Worm (Caenorhabditis elegans) whole organism, L3 larva: ENCODE measurements around the gene acdh-6.

Experiments
- ama-1 ChIP-seq: fragments of 150-350 bp; optimal IDR thresholded peaks from 2 replicates; lab custom pipeline; 2018
- egl-27 ChIP-seq: sonication (generic microtip); optimal IDR thresholded peaks from 4 replicates; lab custom pipeline; 2017; ENCODE audit warnings: missing biosample characterization, missing genetic modification reagents, missing genetic modification characterization
- egl-5 ChIP-seq: fragments of 150-350 bp; optimal IDR thresholded peaks from 2 replicates; lab custom pipeline; 2017; ENCODE audit warnings: missing biosample characterization, missing genetic modification reagents, missing genetic modification characterization, inconsistent platforms
- elt-3 ChIP-seq, 3 experiments: fragments of 150-350 bp in 1 of 3; sonication (generic microtip) in 2 of 3; optimal IDR thresholded peaks; 2 replicates in 2 of 3; 4 replicates in 1 of 3; lab custom pipeline; 2014 to 2017; ENCODE audit warnings: missing biosample characterization in 3 of 3, missing genetic modification characterization in 3 of 3
- fkh-10 ChIP-seq: sonication (generic microtip); optimal IDR thresholded peaks from 2 replicates; lab custom pipeline; 2017; ENCODE audit warnings: missing biosample characterization, missing genetic modification reagents, missing genetic modification characterization
- fos-1 ChIP-seq: fragments of 150-350 bp; optimal IDR thresholded peaks from 2 replicates; lab custom pipeline; 2014; ENCODE audit warnings: missing biosample characterization, missing genetic modification characterization
- lin-15B ChIP-seq: fragments of 150-350 bp; optimal IDR thresholded peaks from 2 replicates; lab custom pipeline; 2014; ENCODE audit warnings: missing biosample characterization, missing genetic modification characterization
- nhr-76 ChIP-seq: fragments of 150-350 bp; sonication (generic microtip); optimal IDR thresholded peaks from 5 replicates; lab custom pipeline; 2014; ENCODE audit warnings: missing biosample characterization, missing genetic modification characterization
- zag-1 ChIP-seq: fragments of 150-350 bp; optimal IDR thresholded peaks from 2 replicates; lab custom pipeline; 2014; ENCODE audit warnings: missing biosample characterization, missing genetic modification characterization
- ztf-11 ChIP-seq: fragments of 150-350 bp; optimal IDR thresholded peaks from 2 replicates; lab custom pipeline; 2014; ENCODE audit warnings: missing biosample characterization, missing genetic modification characterization

DNA sequence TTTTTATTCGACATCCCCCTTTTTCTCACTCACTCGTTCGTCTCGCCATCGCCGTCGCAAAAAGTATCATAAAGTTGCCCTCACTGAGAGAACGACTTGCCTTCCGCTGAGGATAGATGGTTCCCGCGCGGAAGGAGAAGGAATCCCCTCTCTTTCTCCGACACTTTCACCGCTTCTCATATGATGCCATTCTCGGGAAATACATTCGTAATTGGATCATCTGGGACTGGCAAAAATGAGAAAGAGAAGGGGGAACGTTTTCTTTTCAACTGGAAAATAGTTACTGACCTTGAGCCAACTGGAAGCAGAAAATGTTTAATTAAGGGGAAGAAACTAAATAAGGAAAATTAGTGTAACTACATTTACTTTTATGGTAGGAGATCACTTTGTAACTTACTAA, 10.9 kb downstream of the acdh-6 start:
- no peak for TF ChIP-seq egl-5 (tag; lab: Kevin White, UChicago)
- no peak for TF ChIP-seq ztf-11 (tag; lab: Kevin White, UChicago)
- TF ChIP-seq lin-15B, result no peak
- no peak for TF ChIP-seq nhr-76 (tag; lab: Kevin White, UChicago)
- TF ChIP-seq elt-3 (tag; optimal IDR thresholded peaks at IDR 0.05; lab: Kevin White, UChicago), result no peak
- no peak for TF ChIP-seq fos-1 (tag; lab: Kevin White, UChicago)
- no peak for TF ChIP-seq egl-27 (tag; lab: Kevin White, UChicago)
- TF ChIP-seq ama-1 (lab: Kevin White, UChicago), result no peak
- TF ChIP-seq fkh-10 (GFP tag; lab: Kevin White, UChicago), result no peak
- no peak for TF ChIP-seq zag-1 (tag; lab: Kevin White, UChicago)
